Fruit fly (Drosophila melanogaster) whole organism, embryonic: ENCODE measurements around the gene Trs23.

ENCODE experiments used
- Atf-2 ChIP-seq: fragments of 200-800 bp; sonication (Bioruptor generic); optimal IDR thresholded peaks from 2 replicates; lab custom pipeline; 2016; ENCODE audit warnings: missing biosample characterization, missing genetic modification characterization
- Bgb ChIP-seq: fragments of 200-800 bp; sonication (Bioruptor generic); IDR thresholded peaks from 2 replicates; pipeline ENCODE4 v1.3.6; 2022; ENCODE audit warnings: missing biosample characterization, missing genetic modification characterization; ENCODE audit not compliant: partially characterized antibody
- BtbVII ChIP-seq: fragments of 200-800 bp; sonication (Bioruptor generic); optimal IDR thresholded peaks from 3 replicates; lab custom pipeline; 2017; ENCODE audit warnings: missing biosample characterization, mild to moderate bottlenecking, missing genetic modification characterization
- CG10462 ChIP-seq: fragments of 200-800 bp; sonication (Bioruptor generic); optimal IDR thresholded peaks from 2 replicates; lab custom pipeline; 2016; ENCODE audit warnings: missing biosample characterization, missing genetic modification characterization
- CG10979 ChIP-seq: fragments of 200-800 bp; sonication (Bioruptor generic); optimal IDR thresholded peaks from 2 replicates; lab custom pipeline; 2018; ENCODE audit warnings: missing biosample characterization, mild to moderate bottlenecking, missing genetic modification characterization, moderate library complexity
- CG11456 ChIP-seq: fragments of 200-800 bp; sonication (Bioruptor generic); IDR thresholded peaks from 3 replicates; pipeline ENCODE4 v1.3.6; 2022; ENCODE audit warnings: missing biosample characterization, missing genetic modification characterization
- CG12391 ChIP-seq: fragments of 200-800 bp; sonication (Bioruptor generic); optimal IDR thresholded peaks from 3 replicates; lab custom pipeline; 2018; ENCODE audit warnings: missing biosample characterization, mild to moderate bottlenecking, missing genetic modification characterization, moderate library complexity
- CG12769 ChIP-seq: fragments of 200-800 bp; sonication (Bioruptor generic); optimal IDR thresholded peaks from 2 replicates; lab custom pipeline; 2019; ENCODE audit warnings: missing biosample characterization, mild to moderate bottlenecking, missing genetic modification characterization, moderate library complexity
- CG14014 ChIP-seq: fragments of 200-800 bp; sonication (Bioruptor generic); IDR thresholded peaks from 2 replicates; pipeline ENCODE4 v1.3.6; 2022; ENCODE audit warnings: missing biosample characterization, missing genetic modification characterization
- CG14441 ChIP-seq: fragments of 200-800 bp; sonication (Bioruptor generic); IDR thresholded peaks from 2 replicates; pipeline ENCODE4 v1.3.6; 2022; ENCODE audit warnings: missing biosample characterization, missing genetic modification characterization
- CG1529 ChIP-seq: fragments of 200-800 bp; sonication (Bioruptor generic); optimal IDR thresholded peaks from 3 replicates; lab custom pipeline; 2018; ENCODE audit warnings: missing biosample characterization, missing genetic modification characterization
- CG15514 ChIP-seq: fragments of 200-800 bp; sonication (Bioruptor generic); optimal IDR thresholded peaks from 3 replicates; lab custom pipeline; 2017; ENCODE audit warnings: missing biosample characterization, missing genetic modification characterization, mild to moderate bottlenecking, moderate library complexity, missing genetic modification reagents
- CG16779 ChIP-seq: fragments of 200-800 bp; sonication (Bioruptor generic); IDR thresholded peaks from 2 replicates; pipeline ENCODE4 v1.3.6; 2022; ENCODE audit warnings: missing biosample characterization, missing genetic modification characterization
- CG16813 ChIP-seq: fragments of 200-800 bp; sonication (Bioruptor generic); IDR thresholded peaks from 3 replicates; pipeline ENCODE4 v1.3.6; 2022; ENCODE audit warnings: missing biosample characterization, missing genetic modification characterization; ENCODE audit not compliant: partially characterized antibody
- CG18011 ChIP-seq: fragments of 200-800 bp; sonication (Bioruptor generic); optimal IDR thresholded peaks from 2 replicates; lab custom pipeline; 2017; ENCODE audit warnings: missing biosample characterization, missing genetic modification characterization, mild to moderate bottlenecking, moderate library complexity, missing genotype
- CG31441 ChIP-seq: fragments of 200-800 bp; sonication (Bioruptor generic); IDR thresholded peaks from 2 replicates; pipeline ENCODE4 v1.3.6; 2022; ENCODE audit warnings: missing biosample characterization, missing genetic modification characterization
- CG4707 ChIP-seq: fragments of 200-800 bp; sonication (Bioruptor generic); optimal IDR thresholded peaks from 2 replicates; lab custom pipeline; 2018; ENCODE audit warnings: missing biosample characterization, mild to moderate bottlenecking, missing genetic modification characterization, moderate library complexity
- CG4854 ChIP-seq: fragments of 200-800 bp; sonication (Bioruptor generic); optimal IDR thresholded peaks from 2 replicates; lab custom pipeline; 2016; ENCODE audit warnings: missing biosample characterization, missing genetic modification characterization, inconsistent platforms
- CG6854 ChIP-seq: fragments of 200-800 bp; sonication (Bioruptor generic); optimal IDR thresholded peaks from 3 replicates; lab custom pipeline; 2017; ENCODE audit warnings: missing biosample characterization, mild to moderate bottlenecking, missing genetic modification characterization
- CG7271 ChIP-seq: fragments of 200-800 bp; sonication (Bioruptor generic); optimal IDR thresholded peaks from 2 replicates; lab custom pipeline; 2018; ENCODE audit warnings: missing biosample characterization, mild to moderate bottlenecking, missing genetic modification characterization, moderate library complexity
- CG8388 ChIP-seq: fragments of 200-800 bp; sonication (Bioruptor generic); optimal IDR thresholded peaks from 2 replicates; lab custom pipeline; 2019; ENCODE audit warnings: missing biosample characterization, mild to moderate bottlenecking, missing genetic modification characterization, moderate library complexity
- CG9609 ChIP-seq: fragments of 200-800 bp; sonication (Bioruptor generic); optimal IDR thresholded peaks from 3 replicates; lab custom pipeline; 2016; ENCODE audit warnings: missing biosample characterization, missing genetic modification characterization
- CG9817 ChIP-seq: fragments of 200-800 bp; sonication (Bioruptor generic); optimal IDR thresholded peaks from 2 replicates; lab custom pipeline; 2018; ENCODE audit warnings: missing biosample characterization, mild to moderate bottlenecking, missing genetic modification characterization, moderate library complexity
- D ChIP-seq, 2 experiments: fragments of 200-800 bp in 1 of 2; fragments of >200 bp in 1 of 2; sonication (Bioruptor generic) in 1 of 2; optimal IDR thresholded peaks; 2 replicates in 1 of 2; 3 replicates in 1 of 2; lab custom pipeline; 2017; ENCODE audit warnings: mild to moderate bottlenecking in 1 of 2, missing biosample characterization in 1 of 2, missing genetic modification characterization in 1 of 2, missing genetic modification reagents in 1 of 2
- Deaf1 ChIP-seq: fragments of 200-800 bp; optimal IDR thresholded peaks from 3 replicates; lab custom pipeline; 2019; ENCODE audit warnings: missing biosample characterization, mild to moderate bottlenecking, missing genetic modification characterization, moderate library complexity
- Dref ChIP-seq: fragments of 200-800 bp; sonication (Bioruptor generic); IDR thresholded peaks from 2 replicates; pipeline ENCODE4 v1.3.6; 2022; ENCODE audit warnings: missing biosample characterization, missing genetic modification characterization
- Gsc ChIP-seq: fragments of 200-800 bp; sonication (Bioruptor generic); IDR thresholded peaks from 2 replicates; pipeline ENCODE4 v1.3.6; 2022; ENCODE audit warnings: missing biosample characterization, missing genetic modification characterization
- Hmr ChIP-seq: fragments of 200-800 bp; sonication (Bioruptor generic); optimal IDR thresholded peaks from 3 replicates; lab custom pipeline; 2017; ENCODE audit warnings: mild to moderate bottlenecking, missing biosample characterization, missing genetic modification reagents, missing genetic modification characterization
- Hmx ChIP-seq: fragments of 200-800 bp; sonication (Bioruptor generic); optimal IDR thresholded peaks from 2 replicates; lab custom pipeline; 2016; ENCODE audit warnings: missing biosample characterization, missing genetic modification characterization
- Mad ChIP-seq: fragments of 200-800 bp; sonication (Bioruptor generic); optimal IDR thresholded peaks from 2 replicates; lab custom pipeline; 2016; ENCODE audit warnings: missing biosample characterization, missing genetic modification characterization
- Mes4 ChIP-seq: fragments of 200-800 bp; sonication (Bioruptor generic); optimal IDR thresholded peaks from 2 replicates; lab custom pipeline; 2016; ENCODE audit warnings: missing biosample characterization, missing genetic modification characterization
- Sry-β ChIP-seq: fragments of 200-800 bp; sonication (Bioruptor generic); optimal IDR thresholded peaks from 2 replicates; lab custom pipeline; 2018; ENCODE audit warnings: missing biosample characterization, mild to moderate bottlenecking, missing genetic modification characterization, moderate library complexity
- aop ChIP-seq: fragments of 200-800 bp; sonication (Bioruptor generic); IDR thresholded peaks from 2 replicates; pipeline ENCODE4 v1.3.6; 2022; ENCODE audit warnings: missing biosample characterization, missing genetic modification characterization
- btn ChIP-seq: fragments of 200-800 bp; sonication (Bioruptor generic); optimal IDR thresholded peaks from 2 replicates; lab custom pipeline; 2016; ENCODE audit warnings: missing biosample characterization, missing genetic modification characterization
- ci ChIP-seq: fragments of 200-800 bp; sonication (Bioruptor generic); IDR thresholded peaks from 3 replicates; pipeline ENCODE4 v1.3.6; 2022; ENCODE audit warnings: missing biosample characterization, missing genetic modification characterization
- da ChIP-seq: fragments of 200-800 bp; sonication (Bioruptor generic); optimal IDR thresholded peaks from 2 replicates; lab custom pipeline; 2016; ENCODE audit warnings: missing biosample characterization, missing genetic modification characterization
- dati ChIP-seq: fragments of 200-800 bp; sonication (Bioruptor generic); IDR thresholded peaks from 2 replicates; pipeline ENCODE4 v1.3.6; 2022; ENCODE audit warnings: missing biosample characterization, missing genetic modification characterization
- dmrt99B ChIP-seq: fragments of 200-800 bp; sonication (Bioruptor generic); optimal IDR thresholded peaks from 2 replicates; lab custom pipeline; 2018; ENCODE audit warnings: missing biosample characterization, mild to moderate bottlenecking, missing genetic modification characterization, moderate library complexity
- eve ChIP-seq, 2 experiments: fragments of >200 bp; optimal IDR thresholded peaks; 2 replicates each; lab custom pipeline; 2017; ENCODE audit warnings: missing biosample characterization in 2 of 2, missing genetic modification characterization in 2 of 2
- her ChIP-seq: fragments of 200-800 bp; sonication (Bioruptor generic); optimal IDR thresholded peaks from 2 replicates; lab custom pipeline; 2016; ENCODE audit warnings: missing biosample characterization, missing genetic modification characterization
- kah ChIP-seq: fragments of 200-800 bp; sonication (Bioruptor generic); optimal IDR thresholded peaks from 2 replicates; lab custom pipeline; 2018; ENCODE audit warnings: missing biosample characterization, mild to moderate bottlenecking, missing genetic modification characterization
- ken ChIP-seq: fragments of 200-800 bp; sonication (Bioruptor generic); IDR thresholded peaks from 3 replicates; pipeline ENCODE4 v1.3.6; 2022; ENCODE audit warnings: missing biosample characterization, missing genetic modification characterization
- pros ChIP-seq: fragments of 200-800 bp; sonication (Bioruptor generic); optimal IDR thresholded peaks from 3 replicates; lab custom pipeline; 2019; ENCODE audit warnings: missing biosample characterization, mild to moderate bottlenecking, missing genetic modification characterization, moderate library complexity
- ranshi ChIP-seq: fragments of 200-800 bp; sonication (Bioruptor generic); IDR thresholded peaks from 2 replicates; pipeline ENCODE4 v1.3.6; 2022; ENCODE audit warnings: missing biosample characterization, missing genetic modification characterization
- sd ChIP-seq: fragments of 200-800 bp; sonication (Bioruptor generic); optimal IDR thresholded peaks from 3 replicates; lab custom pipeline; 2018; ENCODE audit warnings: missing biosample characterization, mild to moderate bottlenecking, missing genetic modification characterization, moderate library complexity
- sisA ChIP-seq: fragments of 200-800 bp; sonication (Bioruptor generic); IDR thresholded peaks from 2 replicates; pipeline ENCODE4 v1.3.6; 2022; ENCODE audit warnings: missing biosample characterization, missing genetic modification characterization
- slp2 ChIP-seq: fragments of 200-800 bp; sonication (Bioruptor generic); optimal IDR thresholded peaks from 2 replicates; lab custom pipeline; 2016; ENCODE audit warnings: missing biosample characterization, missing genetic modification characterization
- tin ChIP-seq: fragments of 200-800 bp; sonication (Bioruptor generic); optimal IDR thresholded peaks from 3 replicates; lab custom pipeline; 2016; ENCODE audit warnings: missing biosample characterization, missing genetic modification characterization
- toy ChIP-seq: fragments of 200-800 bp; sonication (Bioruptor generic); IDR thresholded peaks from 2 replicates; pipeline ENCODE4 v1.3.6; 2022; ENCODE audit warnings: missing biosample characterization, missing genetic modification characterization
- trh ChIP-seq: fragments of 200-800 bp; sonication (Bioruptor generic); optimal IDR thresholded peaks from 2 replicates; lab custom pipeline; 2016; ENCODE audit warnings: missing biosample characterization, missing genetic modification characterization
- zf30C ChIP-seq: fragments of 200-800 bp; sonication (Bioruptor generic); optimal IDR thresholded peaks from 3 replicates; lab custom pipeline; 2018; ENCODE audit warnings: missing biosample characterization, mild to moderate bottlenecking, missing genetic modification characterization

The Trs23 gene

DNA sequence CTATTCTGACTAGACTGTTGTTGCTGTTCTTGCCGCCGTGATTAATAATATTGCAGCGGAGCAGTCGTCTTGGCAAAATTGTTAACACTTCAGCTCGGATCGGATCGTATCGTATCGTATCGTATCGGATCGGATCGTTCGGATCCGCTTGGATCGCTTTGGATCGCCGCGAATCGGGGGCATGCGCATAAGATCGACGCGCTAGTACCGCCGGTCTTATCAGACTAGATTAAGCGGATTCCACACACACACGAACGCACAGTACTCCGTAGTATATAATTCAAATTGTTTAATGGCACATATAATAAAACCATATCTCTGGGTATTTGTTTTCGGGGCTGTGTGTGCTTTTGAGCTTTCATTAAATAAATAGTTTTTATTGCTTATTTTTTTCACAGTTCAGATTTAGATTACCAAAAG, 13.9 kb downstream of the Trs23 start (continued):
- no peak for TF ChIP-seq trh (GFP tag; lab: Kevin White, UChicago)
- no peak for TF ChIP-seq CG16779 (GFP tag; lab: Robert Waterston, UW)
- peak; percentile 18 for TF ChIP-seq kah (GFP tag; lab: Kevin White, UChicago)
- peak; percentile 24 for TF ChIP-seq CG18011 (GFP tag; lab: Kevin White, UChicago)
- no peak for TF ChIP-seq CG7271 (tag; lab: Kevin White, UChicago)
- TF ChIP-seq CG9817 (tag; lab: Kevin White, UChicago): no peak
- peak; percentile 79 for TF ChIP-seq ci (GFP tag; lab: Robert Waterston, UW)
- peak; percentile 67 for TF ChIP-seq CG4707 (GFP tag; lab: Kevin White, UChicago)
- TF ChIP-seq Atf-2 (GFP tag; lab: Kevin White, UChicago): no peak
- no peak for TF ChIP-seq ranshi
- peak; percentile 93 for TF ChIP-seq sd (tag; lab: Kevin White, UChicago)
- TF ChIP-seq her (GFP tag; lab: Kevin White, UChicago): no peak
- TF ChIP-seq CG1529 (GFP tag; lab: Kevin White, UChicago): peak; percentile 49
- TF ChIP-seq Gsc (GFP tag; lab: Robert Waterston, UW): no peak
- TF ChIP-seq CG4854 (GFP tag; lab: Kevin White, UChicago): no peak
- TF ChIP-seq Dref (GFP tag; lab: Robert Waterston, UW): no peak
- TF ChIP-seq CG10979: peak; percentile 1
- TF ChIP-seq da: no peak
- TF ChIP-seq Hmx (GFP tag; lab: Kevin White, UChicago): no peak
- no peak for TF ChIP-seq Bgb (GFP tag; lab: Robert Waterston, UW)
- TF ChIP-seq Hmr (GFP tag; lab: Kevin White, UChicago): peak; percentile 79
- TF ChIP-seq ken (GFP tag; lab: Robert Waterston, UW): no peak
- peak; percentile 71; the same call in 1 of the 2 replicates for TF ChIP-seq CG14014 (GFP tag; lab: Robert Waterston, UW)
- peak; percentile 40 for TF ChIP-seq CG8388 (GFP tag; lab: Kevin White, UChicago)
- TF ChIP-seq CG9609 (GFP tag; lab: Kevin White, UChicago): no peak
- no peak for TF ChIP-seq D (optimal IDR thresholded peaks at IDR 0.05; lab: Kevin White, UChicago)
- no peak for TF ChIP-seq D (GFP tag; optimal IDR thresholded peaks at IDR 0.05; lab: Kevin White, UChicago)
- no peak for TF ChIP-seq eve (GFP tag; optimal IDR thresholded peaks at IDR 0.05; lab: Kevin White, UChicago)
- peak; percentile 27 for TF ChIP-seq CG12391 (tag; lab: Kevin White, UChicago)
- no peak for TF ChIP-seq pros (GFP tag; lab: Kevin White, UChicago)
- no peak for TF ChIP-seq Mes4 (GFP tag; lab: Kevin White, UChicago)
- TF ChIP-seq Deaf1: peak; percentile 98
- TF ChIP-seq CG31441 (GFP tag; lab: Robert Waterston, UW): 0 out of 2 replicates have a peak, but pooled peaks have one; percentile 46
- TF ChIP-seq CG10462: no peak
- no peak for TF ChIP-seq slp2
- TF ChIP-seq CG12769: peak; percentile 60
- TF ChIP-seq dati (GFP tag; lab: Robert Waterston, UW): no peak
- TF ChIP-seq btn (GFP tag; lab: Kevin White, UChicago): no peak
- TF ChIP-seq Mad (GFP tag; lab: Kevin White, UChicago): no peak
- TF ChIP-seq CG6854 (GFP tag; lab: Kevin White, UChicago): peak; percentile 59
- no peak for TF ChIP-seq tin (GFP tag; lab: Kevin White, UChicago)
- TF ChIP-seq zf30C (GFP tag; lab: Kevin White, UChicago): no peak
- TF ChIP-seq CG15514: peak; percentile 34
- peak; percentile 68 for TF ChIP-seq BtbVII (GFP tag; lab: Kevin White, UChicago)
- peak; percentile 10 for TF ChIP-seq Sry-β (GFP tag; lab: Kevin White, UChicago)
- TF ChIP-seq CG16813 (GFP tag; lab: Robert Waterston, UW): no peak
- TF ChIP-seq toy (GFP tag; lab: Robert Waterston, UW): no peak
- TF ChIP-seq CG11456 (GFP tag; lab: Robert Waterston, UW): no peak
- TF ChIP-seq CG14441 (GFP tag; lab: Robert Waterston, UW): no peak
- TF ChIP-seq sisA (GFP tag; lab: Robert Waterston, UW): no peak
- TF ChIP-seq aop (GFP tag; lab: Robert Waterston, UW): no peak
- TF ChIP-seq dmrt99B (tag; lab: Kevin White, UChicago): peak; percentile 19
